Worm (Caenorhabditis elegans): Measurements from ENCODE around the gene srab-10.

srab-10 gene

ce11 chrV:3144494-3144893 lies at the start of gene srab-10:
Gene srab-10, minus strand, starts transcription at chrV:3144594.
- TF ChIP-seq pes-1 (GFP tag; IDR thresholded peaks at IDR 0.05), result no peak
- TF ChIP-seq ets-7 (tag; optimal IDR thresholded peaks at IDR 0.05), result no peak
- no peak for TF ChIP-seq hnd-1 (tag; optimal IDR thresholded peaks at IDR 0.05)

- TF ChIP-seq ama-1 (optimal IDR thresholded peaks at IDR 0.05), result no peak
- no peak for TF ChIP-seq flt-1 (GFP tag; IDR thresholded peaks at IDR 0.05)
- no peak for TF ChIP-seq tra-4 (tag; optimal IDR thresholded peaks at IDR 0.05)
- no peak for TF ChIP-seq ets-7 (tag; optimal IDR thresholded peaks at IDR 0.05)
- no peak for TF ChIP-seq tbx-37 (GFP tag; conservative IDR thresholded peaks at IDR 0.05)
- TF ChIP-seq ceh-13 (GFP tag; optimal IDR thresholded peaks at IDR 0.05), result no peak
- no peak for TF ChIP-seq hnd-1 (tag; optimal IDR thresholded peaks at IDR 0.05)
- TF ChIP-seq pes-1 (GFP tag; IDR thresholded peaks at IDR 0.05), result no peak
- TF ChIP-seq hmbx-1 (tag; optimal IDR thresholded peaks at IDR 0.05), result no peak
- TF ChIP-seq F13C5.2 (tag; optimal IDR thresholded peaks at IDR 0.05), result no peak
- no peak for TF ChIP-seq tbx-11 (GFP tag; IDR thresholded peaks at IDR 0.05)
- no peak for TF ChIP-seq B0310.2 (tag; optimal IDR thresholded peaks at IDR 0.05)
- no peak for TF ChIP-seq scrt-1 (GFP tag; IDR thresholded peaks at IDR 0.05)
- TF ChIP-seq ceh-36 (tag; optimal IDR thresholded peaks at IDR 0.05), result no peak
- TF ChIP-seq hmg-4 (GFP tag; optimal IDR thresholded peaks at IDR 0.05), result no peak
- TF ChIP-seq sea-1 (GFP tag; conservative IDR thresholded peaks at IDR 0.05), result no peak
- TF ChIP-seq aly-1 (tag; optimal IDR thresholded peaks at IDR 0.05), result no peak
These were observed 48.8 kb upstream of the srab-10 start, which contains the start of the genes Y73C8B.3 and Y73C8B.9 for ce11 chrV:3193091-3193608. Gene Y73C8B.3, minus strand, starts transcription at chrV:3193237. Gene Y73C8B.9, plus strand, starts transcription at chrV:3193558.

ce11 chrV:3188043-3188442 lies 43.6 kb upstream of the srab-10 start, which contains the start of gene lag-2:
Gene lag-2, plus strand, starts transcription at chrV:3188343.
- no peak for TF ChIP-seq hmbx-1 (tag; optimal IDR thresholded peaks at IDR 0.05)
- TF ChIP-seq ceh-13 (GFP tag; optimal IDR thresholded peaks at IDR 0.05), result no peak
- no peak for TF ChIP-seq hnd-1 (tag; optimal IDR thresholded peaks at IDR 0.05)
- TF ChIP-seq aly-1 (tag; optimal IDR thresholded peaks at IDR 0.05), result no peak

- TF ChIP-seq ceh-36 (tag; optimal IDR thresholded peaks at IDR 0.05), result no peak
- TF ChIP-seq ceh-13 (GFP tag; optimal IDR thresholded peaks at IDR 0.05), result no peak
- no peak for TF ChIP-seq tbx-37 (GFP tag; conservative IDR thresholded peaks at IDR 0.05)
- no peak for TF ChIP-seq pes-1 (GFP tag; IDR thresholded peaks at IDR 0.05)
- TF ChIP-seq aly-1 (tag; optimal IDR thresholded peaks at IDR 0.05), result no peak
- TF ChIP-seq B0310.2 (tag; optimal IDR thresholded peaks at IDR 0.05), result no peak
- TF ChIP-seq hnd-1 (tag; optimal IDR thresholded peaks at IDR 0.05), result no peak
- no peak for TF ChIP-seq ama-1 (optimal IDR thresholded peaks at IDR 0.05)
- TF ChIP-seq ets-7 (tag; optimal IDR thresholded peaks at IDR 0.05), result no peak
- TF ChIP-seq sea-1 (GFP tag; conservative IDR thresholded peaks at IDR 0.05), result no peak
- no peak for TF ChIP-seq flt-1 (GFP tag; IDR thresholded peaks at IDR 0.05)
- no peak for TF ChIP-seq F13C5.2 (tag; optimal IDR thresholded peaks at IDR 0.05)
- TF ChIP-seq tra-4 (tag; optimal IDR thresholded peaks at IDR 0.05), result no peak
- no peak for TF ChIP-seq hmg-4 (GFP tag; optimal IDR thresholded peaks at IDR 0.05)
- TF ChIP-seq hmbx-1 (tag; optimal IDR thresholded peaks at IDR 0.05), result no peak
- no peak for TF ChIP-seq tbx-11 (GFP tag; IDR thresholded peaks at IDR 0.05)
- no peak for TF ChIP-seq scrt-1 (GFP tag; IDR thresholded peaks at IDR 0.05)
These were observed 41.5 kb upstream of the srab-10 start for ce11 chrV:3185855-3186254.

ce11 chrV:3176161-3176560 lies 31.8 kb upstream of the srab-10 start, which contains the start of gene srab-8:
Gene srab-8, plus strand, starts transcription at chrV:3176461.
- TF ChIP-seq ceh-13 (GFP tag; optimal IDR thresholded peaks at IDR 0.05) (no peak), ama-1 (optimal IDR thresholded peaks at IDR 0.05) (no peak), tbx-37 (GFP tag; conservative IDR thresholded peaks at IDR 0.05) (no peak), hnd-1 (tag; optimal IDR thresholded peaks at IDR 0.05) (no peak), sea-1 (GFP tag; conservative IDR thresholded peaks at IDR 0.05) (no peak), hmbx-1 (tag; optimal IDR thresholded peaks at IDR 0.05) (no peak), scrt-1 (GFP tag; IDR thresholded peaks at IDR 0.05) (no peak), ceh-36 (tag; optimal IDR thresholded peaks at IDR 0.05) (no peak), hmg-4 (GFP tag; optimal IDR thresholded peaks at IDR 0.05) (no peak), tra-4 (tag; optimal IDR thresholded peaks at IDR 0.05) (no peak), tbx-11 (GFP tag; IDR thresholded peaks at IDR 0.05) (no peak), pes-1 (GFP tag; IDR thresholded peaks at IDR 0.05) (no peak), ets-7 (tag; optimal IDR thresholded peaks at IDR 0.05) (no peak), aly-1 (tag; optimal IDR thresholded peaks at IDR 0.05) (no peak), F13C5.2 (tag; optimal IDR thresholded peaks at IDR 0.05) (no peak)

ce11 chrV:3171625-3172024 lies 27.2 kb upstream of the srab-10 start:
- no peak for TF ChIP-seq hmbx-1 (tag; optimal IDR thresholded peaks at IDR 0.05)
- no peak for TF ChIP-seq tbx-37 (GFP tag; conservative IDR thresholded peaks at IDR 0.05)
- TF ChIP-seq tra-4 (tag; optimal IDR thresholded peaks at IDR 0.05), result no peak
- no peak for TF ChIP-seq ceh-13 (GFP tag; optimal IDR thresholded peaks at IDR 0.05)
- TF ChIP-seq ceh-36 (tag; optimal IDR thresholded peaks at IDR 0.05), result no peak
- TF ChIP-seq sea-1 (GFP tag; conservative IDR thresholded peaks at IDR 0.05), result no peak
- no peak for TF ChIP-seq scrt-1 (GFP tag; IDR thresholded peaks at IDR 0.05)
- no peak for TF ChIP-seq B0310.2 (tag; optimal IDR thresholded peaks at IDR 0.05)
- no peak for TF ChIP-seq pes-1 (GFP tag; IDR thresholded peaks at IDR 0.05)
- no peak for TF ChIP-seq ama-1 (optimal IDR thresholded peaks at IDR 0.05)
- no peak for TF ChIP-seq hnd-1 (tag; optimal IDR thresholded peaks at IDR 0.05)
- no peak for TF ChIP-seq tbx-11 (GFP tag; IDR thresholded peaks at IDR 0.05)

- TF ChIP-seq tra-4 (tag; optimal IDR thresholded peaks at IDR 0.05) (no peak), pes-1 (GFP tag; IDR thresholded peaks at IDR 0.05) (no peak), sea-1 (GFP tag; conservative IDR thresholded peaks at IDR 0.05) (no peak), flt-1 (GFP tag; IDR thresholded peaks at IDR 0.05) (no peak), tbx-11 (GFP tag; IDR thresholded peaks at IDR 0.05) (no peak), B0310.2 (tag; optimal IDR thresholded peaks at IDR 0.05) (no peak), scrt-1 (GFP tag; IDR thresholded peaks at IDR 0.05) (no peak), hnd-1 (tag; optimal IDR thresholded peaks at IDR 0.05) (no peak), tbx-37 (GFP tag; conservative IDR thresholded peaks at IDR 0.05) (no peak), aly-1 (tag; optimal IDR thresholded peaks at IDR 0.05) (no peak), ets-7 (tag; optimal IDR thresholded peaks at IDR 0.05) (no peak), F13C5.2 (tag; optimal IDR thresholded peaks at IDR 0.05) (no peak), ama-1 (optimal IDR thresholded peaks at IDR 0.05) (no peak), ceh-13 (GFP tag; optimal IDR thresholded peaks at IDR 0.05) (no peak), ceh-36 (tag; optimal IDR thresholded peaks at IDR 0.05) (no peak), hmbx-1 (tag; optimal IDR thresholded peaks at IDR 0.05) (no peak), hmg-4 (GFP tag; optimal IDR thresholded peaks at IDR 0.05) (no peak)
These were observed 25.4 kb upstream of the srab-10 start, which contains the start of gene srbc-6 for ce11 chrV:3169838-3170237. Gene srbc-6, plus strand, starts transcription at chrV:3170138.
